Worm (Caenorhabditis elegans) whole organism, young adult: ENCODE measurements around the gene C15F1.2.

Experiments
- B0019.2 ChIP-seq: fragments of 200-800 bp; sonication (Bioruptor generic); conservative IDR thresholded peaks from 2 replicates; pipeline ENCODE4 v1.3.6; 2022; ENCODE audit warnings: missing genetic modification reagents, missing genetic modification characterization, missing compliant biosample characterization
- B0035.1 ChIP-seq: sonication (generic microtip); optimal IDR thresholded peaks from 2 replicates; lab custom pipeline; 2016; ENCODE audit warnings: missing genetic modification characterization, mild to moderate bottlenecking, missing compliant biosample characterization, missing genotype, missing genetic modification reagents
- B0336.3 ChIP-seq: fragments of 200-800 bp; sonication (Bioruptor generic); IDR thresholded peaks from 2 replicates; pipeline ENCODE4 v1.3.6; 2022; ENCODE audit warnings: missing genetic modification characterization, missing compliant biosample characterization
- D2030.7 ChIP-seq: fragments of 200-800 bp; sonication (Bioruptor generic); IDR thresholded peaks from 2 replicates; pipeline ENCODE4 v1.3.6; 2022; ENCODE audit warnings: missing genetic modification reagents, missing genetic modification characterization, missing compliant biosample characterization
- F52B5.7 ChIP-seq: sonication (generic microtip); optimal IDR thresholded peaks from 2 replicates; lab custom pipeline; 2016; ENCODE audit warnings: mild to moderate bottlenecking, missing genetic modification characterization, missing compliant biosample characterization
- K12H6.12 ChIP-seq: fragments of 200-800 bp; sonication (Bioruptor generic); optimal IDR thresholded peaks from 2 replicates; lab custom pipeline; 2018; ENCODE audit warnings: mild to moderate bottlenecking, missing genetic modification characterization, missing compliant biosample characterization
- Y53G8AR.9 ChIP-seq: fragments of 200-800 bp; sonication (Bioruptor generic); conservative IDR thresholded peaks from 2 replicates; pipeline ENCODE4 v1.3.6; 2022; ENCODE audit warnings: missing genetic modification reagents, missing genetic modification characterization, missing compliant biosample characterization
- Y56A3A.18 ChIP-seq: fragments of 200-800 bp; sonication (Bioruptor generic); IDR thresholded peaks from 2 replicates; pipeline ENCODE4 v1.3.6; 2022; ENCODE audit warnings: missing genetic modification reagents, missing genetic modification characterization, missing compliant biosample characterization
- Y67H2A.10 ChIP-seq: fragments of 200-800 bp; sonication (Bioruptor generic); conservative IDR thresholded peaks from 2 replicates; pipeline ENCODE4 v1.3.6; 2022; ENCODE audit warnings: missing genetic modification reagents, missing genetic modification characterization, missing compliant biosample characterization
- Y95B8A.8 ChIP-seq: fragments of 200-800 bp; sonication (Bioruptor generic); IDR thresholded peaks from 2 replicates; pipeline ENCODE4 v1.3.6; 2022; ENCODE audit warnings: missing genetic modification reagents, missing genetic modification characterization, missing compliant biosample characterization
- akir-1 ChIP-seq: fragments of 200-800 bp; sonication (Bioruptor generic); optimal IDR thresholded peaks from 2 replicates; lab custom pipeline; 2018; ENCODE audit warnings: mild to moderate bottlenecking, missing genetic modification characterization, moderate library complexity, missing compliant biosample characterization
- aptf-3 ChIP-seq: fragments of 200-800 bp; sonication (Bioruptor generic); IDR thresholded peaks from 2 replicates; pipeline ENCODE4 v1.3.6; 2022; ENCODE audit warnings: missing genetic modification characterization, missing compliant biosample characterization
- ccch-3 ChIP-seq: fragments of 200-800 bp; sonication (Bioruptor generic); optimal IDR thresholded peaks from 2 replicates; lab custom pipeline; 2018; ENCODE audit warnings: mild to moderate bottlenecking, missing genetic modification characterization, missing compliant biosample characterization
- ceh-27 ChIP-seq: fragments of 200-800 bp; sonication (Bioruptor generic); optimal IDR thresholded peaks from 2 replicates; lab custom pipeline; 2018; ENCODE audit warnings: mild to moderate bottlenecking, missing genetic modification characterization, moderate library complexity, missing compliant biosample characterization
- ceh-58 ChIP-seq: fragments of 200-800 bp; sonication (Bioruptor generic); IDR thresholded peaks from 2 replicates; pipeline ENCODE4 v1.3.6; 2022; ENCODE audit warnings: missing genetic modification characterization, missing compliant biosample characterization
- ceh-91 ChIP-seq: fragments of 200-800 bp; sonication (Bioruptor generic); IDR thresholded peaks from 2 replicates; pipeline ENCODE4 v1.3.6; 2022; ENCODE audit warnings: missing genetic modification reagents, missing genetic modification characterization, missing compliant biosample characterization
- dox-1 ChIP-seq: fragments of 200-800 bp; sonication (Bioruptor generic); IDR thresholded peaks from 2 replicates; pipeline ENCODE4 v1.3.6; 2022; ENCODE audit warnings: missing genetic modification reagents, missing genetic modification characterization, missing compliant biosample characterization
- egl-44 ChIP-seq: fragments of 200-800 bp; sonication (Bioruptor generic); IDR thresholded peaks from 2 replicates; pipeline ENCODE4 v1.3.6; 2022; ENCODE audit warnings: missing genetic modification reagents, missing genetic modification characterization, missing compliant biosample characterization
- egrh-3 ChIP-seq: fragments of 200-800 bp; sonication (Bioruptor generic); IDR thresholded peaks from 2 replicates; pipeline ENCODE4 v1.3.6; 2022; ENCODE audit warnings: missing genetic modification reagents, missing genetic modification characterization, missing compliant biosample characterization
- ekl-4 ChIP-seq: fragments of 200-800 bp; sonication (Bioruptor generic); IDR thresholded peaks from 2 replicates; pipeline ENCODE4 v1.3.6; 2022; ENCODE audit warnings: missing genetic modification reagents, missing genetic modification characterization, missing compliant biosample characterization
- hmg-1.2 ChIP-seq: fragments of 200-800 bp; sonication (Bioruptor generic); IDR thresholded peaks from 2 replicates; pipeline ENCODE4 v1.3.6; 2022; ENCODE audit warnings: missing genetic modification reagents, missing genetic modification characterization, missing compliant biosample characterization
- hrde-1 ChIP-seq: sonication (generic microtip); optimal IDR thresholded peaks from 2 replicates; lab custom pipeline; 2016; ENCODE audit warnings: missing genetic modification characterization, mild to moderate bottlenecking, missing compliant biosample characterization, moderate library complexity, missing genotype, missing genetic modification reagents, borderline replicate concordance
- lag-1 ChIP-seq: fragments of 200-800 bp; sonication (Bioruptor generic); IDR thresholded peaks from 2 replicates; pipeline ENCODE4 v1.3.6; 2022; ENCODE audit warnings: missing genetic modification reagents, missing genetic modification characterization, missing compliant biosample characterization
- let-526 ChIP-seq: fragments of 200-800 bp; sonication (Bioruptor generic); IDR thresholded peaks from 2 replicates; pipeline ENCODE4 v1.3.6; 2022; ENCODE audit warnings: missing genetic modification reagents, missing genetic modification characterization, missing compliant biosample characterization
- lin-40 ChIP-seq: sonication (generic microtip); optimal IDR thresholded peaks from 2 replicates; lab custom pipeline; 2016; ENCODE audit warnings: missing genetic modification characterization, mild to moderate bottlenecking, missing compliant biosample characterization, missing genotype, missing genetic modification reagents
- madf-10 ChIP-seq: sonication (generic microtip); optimal IDR thresholded peaks from 2 replicates; lab custom pipeline; 2016; ENCODE audit warnings: mild to moderate bottlenecking, missing genetic modification characterization, missing compliant biosample characterization
- madf-3 ChIP-seq: fragments of 200-800 bp; sonication (Bioruptor generic); IDR thresholded peaks from 2 replicates; pipeline ENCODE4 v1.3.6; 2022; ENCODE audit warnings: missing genetic modification reagents, missing genetic modification characterization, missing compliant biosample characterization
- nfya-1 ChIP-seq: sonication (generic microtip); optimal IDR thresholded peaks from 2 replicates; lab custom pipeline; 2017; ENCODE audit warnings: antibody characterized with exemption, missing compliant biosample characterization, missing genetic modification characterization, borderline replicate concordance; ENCODE audit not compliant: insufficient read depth
- nfyb-1 ChIP-seq: fragments of 200-800 bp; sonication (Bioruptor generic); IDR thresholded peaks from 2 replicates; pipeline ENCODE4 v1.3.6; 2022; ENCODE audit warnings: missing genetic modification reagents, missing genetic modification characterization, missing compliant biosample characterization
- pbrm-1 ChIP-seq: fragments of 200-800 bp; sonication (Bioruptor generic); IDR thresholded peaks from 2 replicates; pipeline ENCODE4 v1.3.6; 2022; ENCODE audit warnings: missing genetic modification reagents, missing genetic modification characterization, missing compliant biosample characterization
- rec-8 ChIP-seq, 2 experiments: sonication (generic microtip); optimal IDR thresholded peaks; 2 replicates each; lab custom pipeline; 2016; ENCODE audit warnings: mild to moderate bottlenecking in 2 of 2, missing genetic modification characterization in 2 of 2, missing genetic modification reagents in 2 of 2, missing genotype in 2 of 2, missing biosample characterization in 1 of 2, missing compliant biosample characterization in 1 of 2, moderate library complexity in 1 of 2
- snpc-1.1 ChIP-seq: sonication (generic microtip); optimal IDR thresholded peaks from 2 replicates; lab custom pipeline; 2017; ENCODE audit warnings: missing genetic modification characterization, mild to moderate bottlenecking, missing compliant biosample characterization, antibody characterized with exemption, moderate library complexity, missing genotype, missing genetic modification reagents; ENCODE audit not compliant: insufficient read depth
- snpc-1.3 ChIP-seq: sonication (generic microtip); optimal IDR thresholded peaks from 2 replicates; lab custom pipeline; 2017; ENCODE audit warnings: missing genetic modification characterization, mild to moderate bottlenecking, missing compliant biosample characterization, antibody characterized with exemption, moderate library complexity, missing genotype, missing genetic modification reagents; ENCODE audit not compliant: insufficient read depth
- somi-1 ChIP-seq: fragments of 200-800 bp; sonication (Bioruptor generic); optimal IDR thresholded peaks from 2 replicates; lab custom pipeline; 2018; ENCODE audit warnings: mild to moderate bottlenecking, missing genetic modification characterization, missing compliant biosample characterization
- unc-62 ChIP-seq: fragments of 150-350 bp; optimal IDR thresholded peaks from 2 replicates; lab custom pipeline; 2014; ENCODE audit warnings: missing biosample characterization, missing genetic modification reagents, missing genetic modification characterization
- xnd-1 ChIP-seq: sonication (generic microtip); optimal IDR thresholded peaks from 2 replicates; lab custom pipeline; 2016; ENCODE audit warnings: missing genotype, missing genetic modification reagents, missing genetic modification characterization, missing compliant biosample characterization
- zfh-2 ChIP-seq: fragments of 200-800 bp; sonication (Bioruptor generic); conservative IDR thresholded peaks from 2 replicates; pipeline ENCODE4 v1.3.6; 2022; ENCODE audit warnings: missing genetic modification reagents, missing genetic modification characterization, missing compliant biosample characterization
- zim-3 ChIP-seq: sonication (generic microtip); optimal IDR thresholded peaks from 2 replicates; lab custom pipeline; 2017; ENCODE audit warnings: mild to moderate bottlenecking, missing genetic modification characterization, moderate library complexity, missing compliant biosample characterization
- ztf-22 ChIP-seq: fragments of 200-800 bp; sonication (Bioruptor generic); optimal IDR thresholded peaks from 2 replicates; lab custom pipeline; 2018; ENCODE audit warnings: mild to moderate bottlenecking, missing genetic modification characterization, moderate library complexity, missing compliant biosample characterization

The C15F1.2 gene

ce11 chrII:6937057-6937456 lies 42.7 kb upstream of the C15F1.2 start (continued):
- TF ChIP-seq zim-3 (tag; lab: Kevin White, UChicago) (no peak), F52B5.7 (tag; lab: Kevin White, UChicago) (no peak), lin-40 (tag; lab: Kevin White, UChicago) (no peak)

- no peak for TF ChIP-seq ceh-58 (GFP tag; lab: Robert Waterston, UW)
- TF ChIP-seq unc-62 (GFP tag; lab: Kevin White, UChicago): no peak
- no peak for TF ChIP-seq madf-3
- TF ChIP-seq D2030.7: no peak
- no peak for TF ChIP-seq Y95B8A.8
- no peak for TF ChIP-seq B0019.2 (GFP tag; lab: Robert Waterston, UW)
- TF ChIP-seq nfya-1 (tag; lab: Kevin White, UChicago): no peak
- TF ChIP-seq nfyb-1 (GFP tag; lab: Robert Waterston, UW): no peak
- TF ChIP-seq let-526 (GFP tag; lab: Robert Waterston, UW): no peak
- TF ChIP-seq ceh-91 (GFP tag; lab: Robert Waterston, UW): no peak
- no peak for TF ChIP-seq hrde-1
- no peak for TF ChIP-seq B0336.3 (GFP tag; lab: Robert Waterston, UW)
- TF ChIP-seq ekl-4 (GFP tag; lab: Robert Waterston, UW): no peak
- TF ChIP-seq lag-1 (GFP tag; lab: Robert Waterston, UW): no peak
- no peak for TF ChIP-seq B0035.1 (tag; lab: Kevin White, UChicago)
- TF ChIP-seq egrh-3 (GFP tag; lab: Robert Waterston, UW): no peak
- no peak for TF ChIP-seq snpc-1.3 (tag; lab: Kevin White, UChicago)
- TF ChIP-seq xnd-1 (tag; lab: Kevin White, UChicago): no peak
- TF ChIP-seq rec-8 (tag; optimal IDR thresholded peaks at IDR 0.05; lab: Kevin White, UChicago): no peak
- no peak for TF ChIP-seq akir-1 (GFP tag; lab: Kevin White, UChicago)
- TF ChIP-seq, all 124 proteins: peak for 0
These were observed 39.9 kb upstream of the C15F1.2 start for ce11 chrII:6939873-6940272.

DNA sequence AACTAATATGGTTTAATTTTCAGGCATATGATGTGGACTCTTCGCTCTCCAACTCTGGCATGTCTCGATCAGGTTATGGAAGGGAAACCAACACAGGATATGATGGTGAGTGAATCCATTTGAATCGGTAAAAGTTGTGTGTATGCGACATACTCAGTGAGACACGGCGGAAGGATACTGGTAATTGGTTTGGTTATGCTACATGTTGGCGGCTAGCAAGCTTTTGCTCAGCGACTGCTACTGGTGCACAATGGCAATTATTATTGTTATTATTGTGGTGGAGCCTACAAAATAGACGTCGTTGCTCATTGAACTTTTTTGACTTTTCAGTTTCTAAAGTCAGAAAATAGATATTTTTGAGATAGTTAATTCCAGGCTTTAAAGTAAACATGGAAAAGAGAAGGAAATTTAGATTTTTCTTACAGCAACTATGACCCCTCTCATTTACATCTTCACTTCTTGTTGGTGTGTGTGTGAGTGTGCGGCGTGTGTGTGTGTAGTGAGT lies 39.0 kb upstream of the C15F1.2 start:
- TF ChIP-seq snpc-1.1 (tag; lab: Kevin White, UChicago): no peak
- TF ChIP-seq Y67H2A.10 (GFP tag; lab: Robert Waterston, UW): no peak
- TF ChIP-seq Y53G8AR.9 (GFP tag; lab: Robert Waterston, UW): no peak
- no peak for TF ChIP-seq aptf-3 (GFP tag; lab: Robert Waterston, UW)
- TF ChIP-seq pbrm-1: no peak
- TF ChIP-seq, all 124 proteins: peak for 0

- no peak for TF ChIP-seq ccch-3
- no peak for TF ChIP-seq pbrm-1
These were observed 38.2 kb upstream of the C15F1.2 start for ce11 chrII:6941520-6941919.

- TF ChIP-seq Y56A3A.18 (GFP tag; lab: Robert Waterston, UW) (no peak), egl-44 (GFP tag; lab: Robert Waterston, UW) (no peak), hmg-1.2 (peak; percentile 67; the same call in 1 of the 2 replicates), madf-10 (tag; lab: Kevin White, UChicago) (peak; percentile 89), ztf-22 (GFP tag; lab: Kevin White, UChicago) (no peak), F52B5.7 (tag; lab: Kevin White, UChicago) (peak; percentile 23), somi-1 (GFP tag; lab: Kevin White, UChicago) (no peak), B0019.2 (GFP tag; lab: Robert Waterston, UW) (no peak), nfyb-1 (GFP tag; lab: Robert Waterston, UW) (0 out of 2 replicates have a peak, but pooled peaks have one; percentile 14), zfh-2 (peak; percentile 98), dox-1 (GFP tag; lab: Robert Waterston, UW) (peak; percentile 31; the same call in 1 of the 2 replicates), ceh-27 (GFP tag; lab: Kevin White, UChicago) (peak; percentile 48), unc-62 (GFP tag; lab: Kevin White, UChicago) (peak; percentile 51), egrh-3 (GFP tag; lab: Robert Waterston, UW) (peak; percentile 86; the same call in 1 of the 2 replicates), K12H6.12 (tag; lab: Kevin White, UChicago) (peak; percentile 28), ceh-91 (GFP tag; lab: Robert Waterston, UW) (0 out of 2 replicates have a peak, but pooled peaks have one; percentile 18)
These were observed 36.3 kb upstream of the C15F1.2 start for ce11 chrII:6943299-6944051.
